Worm (Caenorhabditis elegans) whole organism, dauer: Measurements from ENCODE around the gene gsto-2.

Experiments used
- unc-62 ChIP-seq: sonication (generic microtip); optimal IDR thresholded peaks from 2 replicates; lab custom pipeline; 2017; ENCODE audit warnings: missing biosample characterization, missing genetic modification reagents, missing genetic modification characterization

Gene gsto-2

ce11 chrIII:8580802-8581201 lies 26.2 kb downstream of the gsto-2 start, which contains the start of gene doxa-1:
Gene doxa-1 (plus strand): TSS chrIII:8581102.
- TF ChIP-seq unc-62 (GFP tag; lab: Kevin White, UChicago), result no peak

- TF ChIP-seq unc-62 (GFP tag; lab: Kevin White, UChicago), result no peak
These were observed 34.1 kb downstream of the gsto-2 start, which contains the start of gene glr-1 for ce11 chrIII:8588592-8589153. Gene glr-1 (minus strand): TSS chrIII:8588642.

ce11 chrIII:8589195-8589594 lies 34.6 kb downstream of the gsto-2 start, which contains the start of gene fip-3:
Gene fip-3 (minus strand): TSS chrIII:8589488.
- no peak for TF ChIP-seq unc-62 (GFP tag; lab: Kevin White, UChicago)

- TF ChIP-seq unc-62 (GFP tag; lab: Kevin White, UChicago), result no peak
These were observed 36.3 kb downstream of the gsto-2 start, which contains the start of gene fipr-16 for ce11 chrIII:8590882-8591281. Gene fipr-16 (minus strand): TSS chrIII:8590982.

ce11 chrIII:8593620-8594019 lies 39.0 kb downstream of the gsto-2 start, which contains the start of gene C06E1.7:
Gene C06E1.7 (minus strand): TSS chrIII:8593720.
- no peak for TF ChIP-seq unc-62 (GFP tag; lab: Kevin White, UChicago)

- TF ChIP-seq unc-62 (GFP tag; lab: Kevin White, UChicago), result no peak
These were observed 39.5 kb downstream of the gsto-2 start for ce11 chrIII:8594088-8594487.

- TF ChIP-seq unc-62 (GFP tag; lab: Kevin White, UChicago), result no peak
These were observed 42.1 kb downstream of the gsto-2 start for ce11 chrIII:8596692-8597091.

ce11 chrIII:8597770-8598169 lies 43.2 kb downstream of the gsto-2 start, which contains the start of gene ztf-30:
Gene ztf-30 (minus strand): TSS chrIII:8597870.
- TF ChIP-seq unc-62 (GFP tag; lab: Kevin White, UChicago), result no peak

ce11 chrIII:8598961-8599360 lies 44.4 kb downstream of the gsto-2 start:
- no peak for TF ChIP-seq unc-62 (GFP tag; lab: Kevin White, UChicago)

- no peak for TF ChIP-seq unc-62 (GFP tag; lab: Kevin White, UChicago)
These were observed 47.6 kb downstream of the gsto-2 start for ce11 chrIII:8602148-8602547.
